Fruit fly (Drosophila melanogaster) whole organism, embryonic: Measurements from ENCODE around the gene CG32984.

Source experiments
- ATbp ChIP-seq: fragments of 200-800 bp; sonication (Bioruptor generic); optimal IDR thresholded peaks from 2 replicates; lab custom pipeline; 2017; ENCODE audit warnings: missing biosample characterization, mild to moderate bottlenecking, missing genetic modification characterization, missing genetic modification reagents
- Bgb ChIP-seq: fragments of 200-800 bp; sonication (Bioruptor generic); IDR thresholded peaks from 2 replicates; pipeline ENCODE4 v1.3.6; 2022; ENCODE audit warnings: missing biosample characterization, missing genetic modification characterization; ENCODE audit not compliant: partially characterized antibody
- BtbVII ChIP-seq: fragments of 200-800 bp; sonication (Bioruptor generic); optimal IDR thresholded peaks from 3 replicates; lab custom pipeline; 2017; ENCODE audit warnings: missing biosample characterization, mild to moderate bottlenecking, missing genetic modification characterization
- CG11456 ChIP-seq: fragments of 200-800 bp; sonication (Bioruptor generic); IDR thresholded peaks from 3 replicates; pipeline ENCODE4 v1.3.6; 2022; ENCODE audit warnings: missing biosample characterization, missing genetic modification characterization
- CG11560 ChIP-seq: fragments of 200-800 bp; sonication (Bioruptor generic); IDR thresholded peaks from 3 replicates; pipeline ENCODE4 v1.3.6; 2022; ENCODE audit warnings: missing biosample characterization, missing genetic modification characterization
- CG12071 ChIP-seq: fragments of 200-800 bp; sonication (Bioruptor generic); optimal IDR thresholded peaks from 3 replicates; lab custom pipeline; 2018; ENCODE audit warnings: missing biosample characterization, mild to moderate bottlenecking, missing genetic modification characterization
- CG12219 ChIP-seq: fragments of 200-800 bp; sonication (Bioruptor generic); optimal IDR thresholded peaks from 3 replicates; lab custom pipeline; 2018; ENCODE audit warnings: missing biosample characterization, mild to moderate bottlenecking, missing genetic modification characterization
- CG12769 ChIP-seq: fragments of 200-800 bp; sonication (Bioruptor generic); optimal IDR thresholded peaks from 2 replicates; lab custom pipeline; 2019; ENCODE audit warnings: missing biosample characterization, mild to moderate bottlenecking, missing genetic modification characterization, moderate library complexity
- CG13296 ChIP-seq: fragments of 200-800 bp; sonication (Bioruptor generic); optimal IDR thresholded peaks from 3 replicates; lab custom pipeline; 2018; ENCODE audit warnings: missing biosample characterization, mild to moderate bottlenecking, missing genetic modification characterization
- CG17359 ChIP-seq: fragments of 200-800 bp; sonication (Bioruptor generic); optimal IDR thresholded peaks from 3 replicates; lab custom pipeline; 2018; ENCODE audit warnings: missing biosample characterization, mild to moderate bottlenecking, missing genetic modification characterization, moderate library complexity
- CG17568 ChIP-seq: fragments of 200-800 bp; sonication (Bioruptor generic); optimal IDR thresholded peaks from 2 replicates; lab custom pipeline; 2018; ENCODE audit warnings: missing biosample characterization, mild to moderate bottlenecking, missing genetic modification characterization, moderate library complexity
- CG2129 ChIP-seq: fragments of 200-800 bp; sonication (Bioruptor generic); IDR thresholded peaks from 2 replicates; pipeline ENCODE4 v1.3.6; 2022; ENCODE audit warnings: missing biosample characterization, missing genetic modification characterization; ENCODE audit not compliant: partially characterized antibody
- CG2678 ChIP-seq: fragments of 200-800 bp; sonication (Bioruptor generic); optimal IDR thresholded peaks from 3 replicates; lab custom pipeline; 2019; ENCODE audit warnings: missing biosample characterization, mild to moderate bottlenecking, missing genetic modification characterization, moderate library complexity
- CG3281 ChIP-seq: fragments of 200-800 bp; sonication (Bioruptor generic); optimal IDR thresholded peaks from 3 replicates; lab custom pipeline; 2017; ENCODE audit warnings: missing biosample characterization, mild to moderate bottlenecking, missing genetic modification characterization
- CG4328 ChIP-seq: fragments of 200-800 bp; sonication (Bioruptor generic); optimal IDR thresholded peaks from 3 replicates; lab custom pipeline; 2017; ENCODE audit warnings: missing biosample characterization, missing genetic modification reagents, missing genetic modification characterization
- CG6813 ChIP-seq: fragments of 200-800 bp; sonication (Bioruptor generic); optimal IDR thresholded peaks from 2 replicates; lab custom pipeline; 2017; ENCODE audit warnings: missing biosample characterization, missing genetic modification characterization, mild to moderate bottlenecking, moderate library complexity, missing genetic modification reagents
- MTF-1 ChIP-seq: fragments of 200-800 bp; sonication (Bioruptor generic); optimal IDR thresholded peaks from 2 replicates; lab custom pipeline; 2018; ENCODE audit warnings: missing biosample characterization, mild to moderate bottlenecking, missing genetic modification characterization, borderline replicate concordance
- Med ChIP-seq: fragments of 200-800 bp; sonication (Bioruptor generic); peaks from one replicate; lab custom pipeline; 2016; ENCODE audit warnings: missing biosample characterization, missing genetic modification characterization, mild to moderate bottlenecking, inconsistent platforms, moderate library complexity
- Nf-YC ChIP-seq: fragments of 200-800 bp; optimal IDR thresholded peaks from 3 replicates; lab custom pipeline; 2019; ENCODE audit warnings: missing biosample characterization, mild to moderate bottlenecking, missing genetic modification characterization, moderate library complexity
- PHDP ChIP-seq: fragments of 200-800 bp; sonication (Bioruptor generic); optimal IDR thresholded peaks from 3 replicates; lab custom pipeline; 2018; ENCODE audit warnings: missing biosample characterization, mild to moderate bottlenecking, missing genetic modification characterization, moderate library complexity
- Pdp1 ChIP-seq, 2 experiments: fragments of 200-800 bp; sonication (Bioruptor generic); optimal IDR thresholded peaks; 3 replicates each; lab custom pipeline; 2016; ENCODE audit warnings: missing biosample characterization in 2 of 2, missing genetic modification characterization in 2 of 2, mild to moderate bottlenecking in 1 of 2, moderate library complexity in 1 of 2
- Poxn ChIP-seq: fragments of 200-800 bp; sonication (Bioruptor generic); IDR thresholded peaks from 2 replicates; pipeline ENCODE4 v1.3.6; 2022; ENCODE audit warnings: missing biosample characterization, missing genetic modification characterization
- amos ChIP-seq: fragments of 200-800 bp; sonication (Bioruptor generic); IDR thresholded peaks from 2 replicates; pipeline ENCODE4 v1.3.6; 2022; ENCODE audit warnings: missing biosample characterization, missing genetic modification characterization; ENCODE audit not compliant: partially characterized antibody
- bbx ChIP-seq: fragments of 200-800 bp; sonication (Bioruptor generic); IDR thresholded peaks from 2 replicates; pipeline ENCODE4 v1.3.6; 2022; ENCODE audit warnings: missing biosample characterization, missing genetic modification characterization; ENCODE audit not compliant: partially characterized antibody
- cas ChIP-seq: fragments of 200-800 bp; sonication (Bioruptor generic); IDR thresholded peaks from 2 replicates; pipeline ENCODE4 v1.3.6; 2022; ENCODE audit warnings: missing biosample characterization, missing genetic modification characterization
- caup ChIP-seq: fragments of 200-800 bp; sonication (Bioruptor generic); optimal IDR thresholded peaks from 3 replicates; lab custom pipeline; 2017; ENCODE audit warnings: missing biosample characterization, mild to moderate bottlenecking, missing genetic modification characterization, moderate library complexity; ENCODE audit not compliant: severe bottlenecking
- chm ChIP-seq: fragments of 200-800 bp; sonication (Bioruptor generic); IDR thresholded peaks from 2 replicates; pipeline ENCODE4 v1.3.6; 2022; ENCODE audit warnings: missing biosample characterization, missing genetic modification characterization
- corto ChIP-seq: fragments of 200-800 bp; sonication (Bioruptor generic); optimal IDR thresholded peaks from 2 replicates; lab custom pipeline; 2016; ENCODE audit warnings: missing biosample characterization, mild to moderate bottlenecking, missing genetic modification characterization, moderate library complexity
- crol ChIP-seq: fragments of 200-800 bp; sonication (Bioruptor generic); IDR thresholded peaks from 2 replicates; pipeline ENCODE4 v1.3.6; 2022; ENCODE audit warnings: missing biosample characterization, missing genetic modification characterization
- exex ChIP-seq: fragments of 200-800 bp; sonication (Bioruptor generic); optimal IDR thresholded peaks from 4 replicates; lab custom pipeline; 2018; ENCODE audit warnings: missing biosample characterization, mild to moderate bottlenecking, missing genetic modification characterization, moderate library complexity
- fd64A ChIP-seq: fragments of 200-800 bp; sonication (Bioruptor generic); optimal IDR thresholded peaks from 3 replicates; lab custom pipeline; 2018; ENCODE audit warnings: missing biosample characterization, mild to moderate bottlenecking, missing genetic modification characterization
- kay ChIP-seq: fragments of 200-800 bp; sonication (Bioruptor generic); optimal IDR thresholded peaks from 2 replicates; lab custom pipeline; 2016; ENCODE audit warnings: missing biosample characterization, missing genetic modification characterization
- lab ChIP-seq: fragments of 200-800 bp; sonication (Bioruptor generic); optimal IDR thresholded peaks from 3 replicates; lab custom pipeline; 2017; ENCODE audit warnings: missing biosample characterization, missing genetic modification characterization, mild to moderate bottlenecking, moderate library complexity, missing genetic modification reagents
- lbe ChIP-seq: fragments of 200-800 bp; sonication (Bioruptor generic); optimal IDR thresholded peaks from 2 replicates; lab custom pipeline; 2016; ENCODE audit warnings: missing biosample characterization, mild to moderate bottlenecking, missing genetic modification characterization
- lilli ChIP-seq: fragments of 200-800 bp; sonication (Bioruptor generic); optimal IDR thresholded peaks from 3 replicates; lab custom pipeline; 2016; ENCODE audit warnings: missing biosample characterization, missing genetic modification characterization
- lov ChIP-seq, 2 experiments: fragments of 200-800 bp in 1 of 2; fragments of >200 bp in 1 of 2; sonication (Bioruptor generic) in 1 of 2; IDR thresholded peaks in 1 of 2; optimal IDR thresholded peaks in 1 of 2; 2 replicates in 1 of 2; 3 replicates in 1 of 2; pipeline versions ENCODE4 v1.3.6 to Lab custom; 2017 to 2022; ENCODE audit warnings: missing biosample characterization in 1 of 2, missing genetic modification characterization in 1 of 2
- odd ChIP-seq: fragments of 200-800 bp; sonication (Bioruptor generic); optimal IDR thresholded peaks from 2 replicates; lab custom pipeline; 2017; ENCODE audit warnings: missing biosample characterization, mild to moderate bottlenecking, missing genetic modification characterization
- rib ChIP-seq: fragments of 200-800 bp; sonication (Bioruptor generic); IDR thresholded peaks from 2 replicates; pipeline ENCODE4 v1.3.6; 2022; ENCODE audit warnings: missing biosample characterization, missing genetic modification characterization
- schlank ChIP-seq: fragments of 200-800 bp; sonication (Bioruptor generic); optimal IDR thresholded peaks from 2 replicates; lab custom pipeline; 2018; ENCODE audit warnings: missing biosample characterization, mild to moderate bottlenecking, missing genetic modification characterization
- ssp ChIP-seq: fragments of 200-800 bp; sonication (Bioruptor generic); IDR thresholded peaks from 2 replicates; pipeline ENCODE4 v1.3.6; 2022; ENCODE audit warnings: missing biosample characterization, missing genetic modification characterization
- stc ChIP-seq: fragments of 200-800 bp; sonication (Bioruptor generic); IDR thresholded peaks from 2 replicates; pipeline ENCODE4 v1.3.6; 2022; ENCODE audit warnings: missing biosample characterization, missing genetic modification characterization
- tgo ChIP-seq: fragments of 200-800 bp; sonication (Bioruptor generic); IDR thresholded peaks from 3 replicates; pipeline ENCODE4 v1.3.6; 2022; ENCODE audit warnings: missing biosample characterization, missing genetic modification characterization
- tna ChIP-seq: fragments of 200-800 bp; sonication (Bioruptor generic); IDR thresholded peaks from 2 replicates; pipeline ENCODE4 v1.3.6; 2022; ENCODE audit warnings: missing biosample characterization, missing genetic modification characterization; ENCODE audit not compliant: partially characterized antibody
- usp ChIP-seq: fragments of >200 bp; optimal IDR thresholded peaks from 2 replicates; lab custom pipeline; 2017; ENCODE audit warnings: missing biosample characterization, missing genetic modification characterization
- zf30C ChIP-seq: fragments of 200-800 bp; sonication (Bioruptor generic); optimal IDR thresholded peaks from 3 replicates; lab custom pipeline; 2018; ENCODE audit warnings: missing biosample characterization, mild to moderate bottlenecking, missing genetic modification characterization

CG32984 gene

dm6 chr2L:8997285-8997684 lies 32.5 kb downstream of the CG32984 start, which contains the start of the genes alien and CG18661 (continued):
- TF ChIP-seq lbe (GFP tag; lab: Kevin White, UChicago): no peak
- TF ChIP-seq, all 482 proteins: peak for 395

dm6 chr2L:8998237-8998636 lies 33.5 kb downstream of the CG32984 start, which contains the start of gene Try29F:
TSS of gene Try29F (plus strand) at chr2L:8998537.
- TF ChIP-seq CG11456 (GFP tag; lab: Robert Waterston, UW) (0 out of 3 replicates have a peak, but pooled peaks have one; percentile 1), MTF-1 (no peak)

- TF ChIP-seq Nf-YC (no peak), lab (GFP tag; lab: Kevin White, UChicago) (peak; percentile 18), stc (GFP tag; lab: Robert Waterston, UW) (no peak), CG12769 (peak; percentile 13), amos (GFP tag; lab: Robert Waterston, UW) (no peak), ssp (GFP tag; lab: Robert Waterston, UW) (no peak), exex (peak; percentile 49), caup (GFP tag; lab: Kevin White, UChicago) (no peak), CG11560 (no peak), BtbVII (GFP tag; lab: Kevin White, UChicago) (peak; percentile 14), CG12071 (GFP tag; lab: Kevin White, UChicago) (peak; percentile 48), CG4328 (GFP tag; lab: Kevin White, UChicago) (no peak), chm (no peak), CG17359 (tag; lab: Kevin White, UChicago) (no peak), Bgb (no peak), corto (no peak), bbx (GFP tag; lab: Robert Waterston, UW) (no peak), CG2129 (GFP tag; lab: Robert Waterston, UW) (no peak), CG12219 (GFP tag; lab: Kevin White, UChicago) (peak; percentile 2), PHDP (peak; percentile 2), lilli (GFP tag; lab: Kevin White, UChicago) (no peak), usp (no peak), zf30C (no peak), kay (no peak), crol (no peak), ATbp (GFP tag; lab: Kevin White, UChicago) (peak; percentile 9), cas (GFP tag; lab: Robert Waterston, UW) (no peak), CG2678 (tag; lab: Kevin White, UChicago) (peak; percentile 17), Pdp1 (GFP tag; optimal IDR thresholded peaks at IDR 0.05; lab: Kevin White, UChicago) (peak in 1 of 2 experiments; percentile 38), Med (peak; percentile 53), lov (optimal IDR thresholded peaks at IDR 0.05; lab: Kevin White, UChicago) (no peak), lov (GFP tag; IDR thresholded peaks at IDR 0.05; lab: Robert Waterston, UW) (no peak), tgo (no peak), rib (no peak), fd64A (GFP tag; lab: Kevin White, UChicago) (peak; percentile 7), CG13296 (peak; percentile 38), schlank (no peak), CG6813 (GFP tag; lab: Kevin White, UChicago) (peak; percentile 17), CG3281 (GFP tag; lab: Kevin White, UChicago) (peak; percentile 7), tna (GFP tag; lab: Robert Waterston, UW) (no peak), CG17568 (GFP tag; lab: Kevin White, UChicago) (peak; percentile 33), odd (GFP tag; lab: Kevin White, UChicago) (peak; percentile 6), Poxn (GFP tag; lab: Robert Waterston, UW) (no peak)
These were observed 45.5 kb downstream of the CG32984 start, which contains the start of gene CG9568 for dm6 chr2L:9010267-9010666. TSS of gene CG9568 (plus strand) at chr2L:9010583.
